Fruit fly (Drosophila melanogaster) whole organism, embryonic: Measurements from ENCODE around the gene CG31661.

Source experiments
- ATbp ChIP-seq: fragments of 200-800 bp; sonication (Bioruptor generic); optimal IDR thresholded peaks from 2 replicates; lab custom pipeline; 2017; ENCODE audit warnings: missing biosample characterization, mild to moderate bottlenecking, missing genetic modification characterization, missing genetic modification reagents
- Bteb2 ChIP-seq: fragments of 200-800 bp; sonication (Bioruptor generic); optimal IDR thresholded peaks from 2 replicates; lab custom pipeline; 2016; ENCODE audit warnings: missing biosample characterization, missing genetic modification characterization
- CG10209 ChIP-seq: fragments of 200-800 bp; sonication (Bioruptor generic); optimal IDR thresholded peaks from 3 replicates; lab custom pipeline; 2017; ENCODE audit warnings: missing biosample characterization, mild to moderate bottlenecking, missing genetic modification characterization, missing genetic modification reagents
- CG10959 ChIP-seq: fragments of 200-800 bp; sonication (Bioruptor generic); IDR thresholded peaks from 2 replicates; pipeline ENCODE4 v1.3.6; 2022; ENCODE audit warnings: missing biosample characterization, missing genetic modification characterization
- CG11504 ChIP-seq: fragments of 200-800 bp; sonication (Bioruptor generic); optimal IDR thresholded peaks from 3 replicates; lab custom pipeline; 2019; ENCODE audit warnings: missing biosample characterization, mild to moderate bottlenecking, missing genetic modification characterization, moderate library complexity
- CG1233 ChIP-seq: fragments of 200-800 bp; sonication (Bioruptor generic); optimal IDR thresholded peaks from 4 replicates; lab custom pipeline; 2018; ENCODE audit warnings: missing biosample characterization, mild to moderate bottlenecking, missing genetic modification characterization
- CG12744 ChIP-seq: fragments of 200-800 bp; sonication (Bioruptor generic); optimal IDR thresholded peaks from 2 replicates; lab custom pipeline; 2016; ENCODE audit warnings: missing biosample characterization, missing genetic modification characterization
- CG17359 ChIP-seq: fragments of 200-800 bp; sonication (Bioruptor generic); optimal IDR thresholded peaks from 3 replicates; lab custom pipeline; 2018; ENCODE audit warnings: missing biosample characterization, mild to moderate bottlenecking, missing genetic modification characterization, moderate library complexity
- CG17612 ChIP-seq: fragments of 200-800 bp; sonication (Bioruptor generic); IDR thresholded peaks from 2 replicates; pipeline ENCODE4 v1.3.6; 2022; ENCODE audit warnings: missing biosample characterization, missing genetic modification characterization
- CG18619 ChIP-seq: fragments of 200-800 bp; sonication (Bioruptor generic); optimal IDR thresholded peaks from 3 replicates; lab custom pipeline; 2017; ENCODE audit warnings: missing biosample characterization, mild to moderate bottlenecking, missing genetic modification characterization
- CG2875 ChIP-seq: fragments of 200-800 bp; sonication (Bioruptor generic); optimal IDR thresholded peaks from 2 replicates; lab custom pipeline; 2017; ENCODE audit warnings: missing biosample characterization, mild to moderate bottlenecking, missing genetic modification characterization, missing genetic modification reagents
- CG30020 ChIP-seq: fragments of 200-800 bp; optimal IDR thresholded peaks from 2 replicates; lab custom pipeline; 2019; ENCODE audit warnings: missing biosample characterization, mild to moderate bottlenecking, missing genetic modification characterization, moderate library complexity
- CG31224 ChIP-seq: fragments of 200-800 bp; sonication (Bioruptor generic); IDR thresholded peaks from 2 replicates; pipeline ENCODE4 v1.3.6; 2022; ENCODE audit warnings: missing biosample characterization, missing genetic modification characterization
- CG31441 ChIP-seq: fragments of 200-800 bp; sonication (Bioruptor generic); IDR thresholded peaks from 2 replicates; pipeline ENCODE4 v1.3.6; 2022; ENCODE audit warnings: missing biosample characterization, missing genetic modification characterization
- CG32772 ChIP-seq: fragments of 200-800 bp; sonication (Bioruptor generic); IDR thresholded peaks from 2 replicates; pipeline ENCODE4 v1.3.6; 2022; ENCODE audit warnings: missing biosample characterization, missing genetic modification characterization
- CG3726 ChIP-seq: fragments of 200-800 bp; sonication (Bioruptor generic); IDR thresholded peaks from 3 replicates; pipeline ENCODE4, ENCODE4 v1.3.6; 2022; ENCODE audit warnings: missing biosample characterization, missing genetic modification characterization
- CG42726 ChIP-seq: fragments of 200-800 bp; sonication (Bioruptor generic); IDR thresholded peaks from 2 replicates; pipeline ENCODE4 v1.3.6; 2022; ENCODE audit warnings: missing biosample characterization, missing genetic modification characterization; ENCODE audit not compliant: partially characterized antibody
- CG5953 ChIP-seq: fragments of 200-800 bp; sonication (Bioruptor generic); IDR thresholded peaks from 2 replicates; pipeline ENCODE4 v1.3.6; 2022; ENCODE audit warnings: missing biosample characterization, missing genetic modification characterization
- CG6689 ChIP-seq: fragments of 200-800 bp; sonication (Bioruptor generic); IDR thresholded peaks from 2 replicates; pipeline ENCODE4 v1.3.6; 2022; ENCODE audit warnings: missing biosample characterization, missing genetic modification characterization
- CG7271 ChIP-seq: fragments of 200-800 bp; sonication (Bioruptor generic); optimal IDR thresholded peaks from 2 replicates; lab custom pipeline; 2018; ENCODE audit warnings: missing biosample characterization, mild to moderate bottlenecking, missing genetic modification characterization, moderate library complexity
- CG7357 ChIP-seq: fragments of 200-800 bp; sonication (Bioruptor generic); IDR thresholded peaks from 3 replicates; pipeline ENCODE4 v1.3.6; 2022; ENCODE audit warnings: missing biosample characterization, missing genetic modification characterization
- CG7928 ChIP-seq: fragments of 200-800 bp; sonication (Bioruptor generic); optimal IDR thresholded peaks from 2 replicates; lab custom pipeline; 2017; ENCODE audit warnings: missing biosample characterization, mild to moderate bottlenecking, missing genetic modification characterization
- CG8281 ChIP-seq: fragments of 200-800 bp; sonication (Bioruptor generic); optimal IDR thresholded peaks from 2 replicates; lab custom pipeline; 2018; ENCODE audit warnings: missing biosample characterization, mild to moderate bottlenecking, missing genetic modification characterization, moderate library complexity
- CG9932 ChIP-seq: fragments of 200-800 bp; sonication (Bioruptor generic); IDR thresholded peaks from 2 replicates; pipeline ENCODE4 v1.3.6; 2022; ENCODE audit warnings: missing biosample characterization, missing genetic modification characterization
- CkIIα-i1 ChIP-seq: fragments of 200-800 bp; sonication (Bioruptor generic); IDR thresholded peaks from 2 replicates; pipeline ENCODE4 v1.3.6; 2022; ENCODE audit warnings: missing biosample characterization, missing genetic modification characterization
- Deaf1 ChIP-seq: fragments of 200-800 bp; optimal IDR thresholded peaks from 3 replicates; lab custom pipeline; 2019; ENCODE audit warnings: missing biosample characterization, mild to moderate bottlenecking, missing genetic modification characterization, moderate library complexity
- Eip74EF ChIP-seq, 2 experiments: fragments of 200-800 bp in 1 of 2; fragments of >200 bp in 1 of 2; sonication (Bioruptor generic) in 1 of 2; optimal IDR thresholded peaks; 2 replicates each; lab custom pipeline; 2017 to 2019; ENCODE audit warnings: missing biosample characterization in 2 of 2, missing genetic modification characterization in 2 of 2, mild to moderate bottlenecking in 1 of 2, moderate library complexity in 1 of 2
- Elba2 ChIP-seq: fragments of 200-800 bp; sonication (Bioruptor generic); optimal IDR thresholded peaks from 3 replicates; lab custom pipeline; 2016; ENCODE audit warnings: missing biosample characterization, missing genetic modification characterization
- Fer3 ChIP-seq: fragments of 200-800 bp; sonication (Bioruptor generic); optimal IDR thresholded peaks from 2 replicates; lab custom pipeline; 2018; ENCODE audit warnings: missing biosample characterization, mild to moderate bottlenecking, missing genetic modification characterization, moderate library complexity
- H15 ChIP-seq: fragments of 200-800 bp; sonication (Bioruptor generic); IDR thresholded peaks from 3 replicates; pipeline ENCODE4 v1.3.6; 2022; ENCODE audit warnings: missing biosample characterization, missing genetic modification characterization
- HLH54F ChIP-seq: fragments of 200-800 bp; sonication (Bioruptor generic); optimal IDR thresholded peaks from 3 replicates; lab custom pipeline; 2016; ENCODE audit warnings: missing biosample characterization, missing genetic modification characterization
- Max ChIP-seq: fragments of 200-800 bp; sonication (Bioruptor generic); optimal IDR thresholded peaks from 2 replicates; lab custom pipeline; 2016; ENCODE audit warnings: missing biosample characterization, mild to moderate bottlenecking, missing genetic modification characterization
- Med ChIP-seq: fragments of 200-800 bp; sonication (Bioruptor generic); peaks from one replicate; lab custom pipeline; 2016; ENCODE audit warnings: missing biosample characterization, missing genetic modification characterization, mild to moderate bottlenecking, inconsistent platforms, moderate library complexity
- Meics ChIP-seq: fragments of 200-800 bp; sonication (Bioruptor generic); optimal IDR thresholded peaks from 2 replicates; lab custom pipeline; 2017; ENCODE audit warnings: missing biosample characterization, mild to moderate bottlenecking, missing genetic modification characterization
- Ptx1 ChIP-seq: fragments of 200-800 bp; sonication (Bioruptor generic); IDR thresholded peaks from 2 replicates; pipeline ENCODE4 v1.3.6; 2022; ENCODE audit warnings: missing biosample characterization, missing genetic modification characterization
- TFAM ChIP-seq: fragments of 200-800 bp; sonication (Bioruptor generic); optimal IDR thresholded peaks from 2 replicates; lab custom pipeline; 2017; ENCODE audit warnings: missing biosample characterization, missing genetic modification characterization, inconsistent platforms
- ara ChIP-seq: fragments of 200-800 bp; sonication (Bioruptor generic); IDR thresholded peaks from 2 replicates; pipeline ENCODE4 v1.3.6; 2022; ENCODE audit warnings: missing biosample characterization, missing genetic modification characterization
- croc ChIP-seq: fragments of 200-800 bp; sonication (Bioruptor generic); conservative IDR thresholded peaks from 3 replicates; pipeline ENCODE4 v1.3.6; 2022; ENCODE audit warnings: missing biosample characterization, missing genetic modification characterization
- dimm ChIP-seq: fragments of 200-800 bp; sonication (Bioruptor generic); IDR thresholded peaks from 2 replicates; pipeline ENCODE4 v1.3.6; 2022; ENCODE audit warnings: missing biosample characterization, missing genetic modification characterization
- disco-r ChIP-seq: fragments of 200-800 bp; sonication (Bioruptor generic); optimal IDR thresholded peaks from 2 replicates; lab custom pipeline; 2016; ENCODE audit warnings: missing biosample characterization, missing genetic modification characterization
- fd64A ChIP-seq: fragments of 200-800 bp; sonication (Bioruptor generic); optimal IDR thresholded peaks from 3 replicates; lab custom pipeline; 2018; ENCODE audit warnings: missing biosample characterization, mild to moderate bottlenecking, missing genetic modification characterization
- insv ChIP-seq, 2 experiments: fragments of 200-800 bp; sonication (Bioruptor generic); optimal IDR thresholded peaks; 3 replicates each; lab custom pipeline; 2016 to 2018; ENCODE audit warnings: missing biosample characterization in 2 of 2, missing genetic modification characterization in 2 of 2
- klu ChIP-seq: fragments of 200-800 bp; sonication (Bioruptor generic); IDR thresholded peaks from 2 replicates; pipeline ENCODE4 v1.3.6; 2022; ENCODE audit warnings: missing biosample characterization, missing genetic modification characterization
- lilli ChIP-seq: fragments of 200-800 bp; sonication (Bioruptor generic); optimal IDR thresholded peaks from 3 replicates; lab custom pipeline; 2016; ENCODE audit warnings: missing biosample characterization, missing genetic modification characterization
- mam ChIP-seq: fragments of 200-800 bp; sonication (Bioruptor generic); optimal IDR thresholded peaks from 3 replicates; lab custom pipeline; 2016; ENCODE audit warnings: missing biosample characterization, missing genetic modification characterization
- mirr ChIP-seq: fragments of 200-800 bp; sonication (Bioruptor generic); optimal IDR thresholded peaks from 3 replicates; lab custom pipeline; 2018; ENCODE audit warnings: missing biosample characterization, mild to moderate bottlenecking, missing genetic modification characterization
- pzg ChIP-seq: fragments of 200-800 bp; sonication (Bioruptor generic); optimal IDR thresholded peaks from 3 replicates; lab custom pipeline; 2018; ENCODE audit warnings: missing biosample characterization, mild to moderate bottlenecking, missing genetic modification characterization, moderate library complexity
- row ChIP-seq: fragments of 200-800 bp; sonication (Bioruptor generic); IDR thresholded peaks from 3 replicates; pipeline ENCODE4 v1.3.6; 2022; ENCODE audit warnings: missing biosample characterization, missing genetic modification characterization
- schlank ChIP-seq: fragments of 200-800 bp; sonication (Bioruptor generic); optimal IDR thresholded peaks from 2 replicates; lab custom pipeline; 2018; ENCODE audit warnings: missing biosample characterization, mild to moderate bottlenecking, missing genetic modification characterization
- tgo ChIP-seq: fragments of 200-800 bp; sonication (Bioruptor generic); IDR thresholded peaks from 3 replicates; pipeline ENCODE4 v1.3.6; 2022; ENCODE audit warnings: missing biosample characterization, missing genetic modification characterization
- vfl ChIP-seq: fragments of 200-800 bp; sonication (Bioruptor generic); optimal IDR thresholded peaks from 2 replicates; lab custom pipeline; 2016; ENCODE audit warnings: missing biosample characterization, missing genetic modification characterization
- zen2 ChIP-seq: fragments of 200-800 bp; sonication (Bioruptor generic); IDR thresholded peaks from 3 replicates; pipeline ENCODE4 v1.3.6; 2022; ENCODE audit warnings: missing biosample characterization, missing genetic modification characterization; ENCODE audit not compliant: partially characterized antibody

Gene CG31661

dm6 chr2L:1470009-1470408 lies 27.0 kb upstream of the CG31661 start (continued):
- TF ChIP-seq Ptx1 (GFP tag; lab: Robert Waterston, UW) (0 out of 2 replicates have a peak, but pooled peaks have one; percentile 16), vfl (GFP tag; lab: Kevin White, UChicago) (no peak), mam (GFP tag; lab: Kevin White, UChicago) (no peak), Meics (GFP tag; lab: Kevin White, UChicago) (no peak), CG5953 (GFP tag; lab: Robert Waterston, UW) (no peak), schlank (tag; lab: Kevin White, UChicago) (no peak), disco-r (GFP tag; lab: Kevin White, UChicago) (no peak), Elba2 (GFP tag; lab: Kevin White, UChicago) (no peak), Med (peak; percentile 28), CG1233 (GFP tag; lab: Kevin White, UChicago) (no peak), row (GFP tag; lab: Robert Waterston, UW) (peak; percentile 70), CG10209 (GFP tag; lab: Kevin White, UChicago) (peak; percentile 16), CG11504 (peak; percentile 47), dimm (no peak), HLH54F (no peak), ara (GFP tag; lab: Robert Waterston, UW) (no peak), Deaf1 (tag; lab: Kevin White, UChicago) (peak; percentile 39), CG12744 (GFP tag; lab: Kevin White, UChicago) (no peak), zen2 (GFP tag; lab: Robert Waterston, UW) (no peak), ATbp (GFP tag; lab: Kevin White, UChicago) (no peak), mirr (GFP tag; lab: Kevin White, UChicago) (no peak), klu (no peak), CG17359 (tag; lab: Kevin White, UChicago) (no peak), CG31224 (GFP tag; lab: Robert Waterston, UW) (no peak), Fer3 (tag; lab: Kevin White, UChicago) (no peak), insv (GFP tag; optimal IDR thresholded peaks at IDR 0.05; lab: Kevin White, UChicago) (no peak), Max (no peak), tgo (GFP tag; lab: Robert Waterston, UW) (0 out of 3 replicates have a peak, but pooled peaks have one; percentile 20), CG3726 (GFP tag; lab: Robert Waterston, UW) (no peak), CG30020 (tag; lab: Kevin White, UChicago) (no peak), CG42726 (no peak), H15 (GFP tag; lab: Robert Waterston, UW) (no peak), CG10959 (GFP tag; lab: Robert Waterston, UW) (0 out of 2 replicates have a peak, but pooled peaks have one; percentile 24), CG31441 (GFP tag; lab: Robert Waterston, UW) (peak; percentile 45; the same call in 1 of the 2 replicates), Eip74EF (GFP tag; optimal IDR thresholded peaks at IDR 0.05; lab: Kevin White, UChicago) (no peak), TFAM (no peak), croc (GFP tag; lab: Robert Waterston, UW) (no peak), fd64A (no peak), CG7928 (GFP tag; lab: Kevin White, UChicago) (no peak), CG2875 (GFP tag; lab: Kevin White, UChicago) (no peak), CkIIα-i1 (GFP tag; lab: Robert Waterston, UW) (no peak), CG8281 (tag; lab: Kevin White, UChicago) (no peak), CG7357 (GFP tag; lab: Robert Waterston, UW) (no peak), lilli (GFP tag; lab: Kevin White, UChicago) (no peak), CG32772 (GFP tag; lab: Robert Waterston, UW) (no peak), pzg (GFP tag; lab: Kevin White, UChicago) (no peak), CG18619 (GFP tag; lab: Kevin White, UChicago) (no peak), Bteb2 (GFP tag; lab: Kevin White, UChicago) (no peak), CG6689 (GFP tag; lab: Robert Waterston, UW) (0 out of 2 replicates have a peak, but pooled peaks have one; percentile 27), CG7271 (tag; lab: Kevin White, UChicago) (no peak), CG17612 (GFP tag; lab: Robert Waterston, UW) (no peak), CG9932 (GFP tag; lab: Robert Waterston, UW) (no peak)
